Worm (Caenorhabditis elegans): ENCODE measurements around the gene Y17G7B.21.

ce11 chrII:11925203-11925602, 52.3 kb downstream of the Y17G7B.21 start:
- TF ChIP-seq ama-1 (optimal IDR thresholded peaks at IDR 0.05) = no peak
- no peak for TF ChIP-seq ztf-11 (tag; optimal IDR thresholded peaks at IDR 0.05)
- no peak for TF ChIP-seq fos-1 (tag; optimal IDR thresholded peaks at IDR 0.05)
- no peak for TF ChIP-seq nhr-90 (tag; optimal IDR thresholded peaks at IDR 0.05; ENCODE audit: poor library complexity)
- no peak for TF ChIP-seq ceh-8 (GFP tag; optimal IDR thresholded peaks at IDR 0.05)
- no peak for TF ChIP-seq mdl-1 (tag; optimal IDR thresholded peaks at IDR 0.05)
- no peak for TF ChIP-seq lin-13 (GFP tag; optimal IDR thresholded peaks at IDR 0.05)
- TF ChIP-seq sptf-1 (tag; optimal IDR thresholded peaks at IDR 0.05) = no peak
- TF ChIP-seq nhr-77 (tag; optimal IDR thresholded peaks at IDR 0.05) = no peak
- TF ChIP-seq dsc-1 (tag; optimal IDR thresholded peaks at IDR 0.05) = no peak
- no peak for TF ChIP-seq nhr-71 (tag; optimal IDR thresholded peaks at IDR 0.05)
- no peak for TF ChIP-seq ces-1 (GFP tag; optimal IDR thresholded peaks at IDR 0.05)

Data from whole organism, L1 larva.